Fruit fly (Drosophila melanogaster): ENCODE measurements around the gene CG3226.

Gene CG3226

dm6 chrX:6654198-6654831 lies at the start of gene CG3226, which contains the start of gene Cdc7 (continued):
- no peak for TF ChIP-seq CG17612 (GFP tag; IDR thresholded peaks at IDR 0.05)
- peak; percentile 45; the same call in 1 of the 2 replicates for TF ChIP-seq al (GFP tag; IDR thresholded peaks at IDR 0.05)
- peak; percentile 19; the same call in 1 of the 2 replicates for TF ChIP-seq ssp (GFP tag; IDR thresholded peaks at IDR 0.05)
- peak; percentile 38 for TF ChIP-seq pb (GFP tag; optimal IDR thresholded peaks at IDR 0.05)
- peak; percentile 58 for TF ChIP-seq pho (GFP tag; optimal IDR thresholded peaks at IDR 0.05)
- TF ChIP-seq eve (GFP tag; optimal IDR thresholded peaks at IDR 0.05) = no peak
- peak; percentile 63; the same call in 1 of the 2 replicates for TF ChIP-seq hbn (GFP tag; IDR thresholded peaks at IDR 0.05; ENCODE audit: partially characterized antibody)
- TF ChIP-seq lab (GFP tag; optimal IDR thresholded peaks at IDR 0.05) = peak; percentile 90
- TF ChIP-seq CG10959 (GFP tag; IDR thresholded peaks at IDR 0.05) = no peak
- no peak for TF ChIP-seq pros (GFP tag; optimal IDR thresholded peaks at IDR 0.05)
- no peak for TF ChIP-seq chn (GFP tag; optimal IDR thresholded peaks at IDR 0.05)
- TF ChIP-seq PHDP (tag; optimal IDR thresholded peaks at IDR 0.05) = peak; percentile 78
- TF ChIP-seq scrt (GFP tag; optimal IDR thresholded peaks at IDR 0.05) = peak; percentile 65
- TF ChIP-seq Hr39 (optimal IDR thresholded peaks at IDR 0.05) = no peak
- peak; percentile 2 for TF ChIP-seq CG7786 (GFP tag; optimal IDR thresholded peaks at IDR 0.05)
- peak; percentile 25 for TF ChIP-seq CG12236 (GFP tag; optimal IDR thresholded peaks at IDR 0.05)
- no peak for TF ChIP-seq jigr1 (GFP tag; IDR thresholded peaks at IDR 0.05)
- peak; percentile 45; the same call in 2 of the 3 replicates for TF ChIP-seq CG34224 (GFP tag; IDR thresholded peaks at IDR 0.05; ENCODE audit: partially characterized antibody)
- peak; percentile 40 for TF ChIP-seq Hey (tag; optimal IDR thresholded peaks at IDR 0.05)
- TF ChIP-seq CG15696 (tag; optimal IDR thresholded peaks at IDR 0.05) = peak; percentile 10
- TF ChIP-seq MTF-1 (GFP tag; optimal IDR thresholded peaks at IDR 0.05; ENCODE audit: borderline replicate concordance) = peak; percentile 2
- peak; percentile 69 for TF ChIP-seq grn (GFP tag; optimal IDR thresholded peaks at IDR 0.05)
- no peak for TF ChIP-seq CG31388 (GFP tag; optimal IDR thresholded peaks at IDR 0.05)
- TF ChIP-seq br (optimal IDR thresholded peaks at IDR 0.05) = no peak
- peak; percentile 39; the same call in 1 of the 2 replicates for TF ChIP-seq slbo (GFP tag; IDR thresholded peaks at IDR 0.05)
- peak; percentile 43 for TF ChIP-seq zf30C (GFP tag; optimal IDR thresholded peaks at IDR 0.05)
- TF ChIP-seq dimm (GFP tag; IDR thresholded peaks at IDR 0.05) = no peak
- TF ChIP-seq CG17328 (GFP tag; IDR thresholded peaks at IDR 0.05) = peak; percentile 47; the same call in 1 of the 2 replicates
- TF ChIP-seq Abd-B (GFP tag; optimal IDR thresholded peaks at IDR 0.05) = no peak
- peak; percentile 73 for TF ChIP-seq CG1603 (tag; optimal IDR thresholded peaks at IDR 0.05)
- no peak for TF ChIP-seq Oaz (GFP tag; IDR thresholded peaks at IDR 0.05)
- TF ChIP-seq CG4328 (GFP tag; optimal IDR thresholded peaks at IDR 0.05) = peak; percentile 81
- TF ChIP-seq BEAF-32 (GFP tag; optimal IDR thresholded peaks at IDR 0.05) = peak; percentile 75
- TF ChIP-seq salm (tag; optimal IDR thresholded peaks at IDR 0.05) = peak; percentile 62
- TF ChIP-seq Jarid2 (GFP tag; optimal IDR thresholded peaks at IDR 0.05) = peak; percentile 69
- no peak for TF ChIP-seq CG11093 (GFP tag; IDR thresholded peaks at IDR 0.05)
- no peak for TF ChIP-seq psq (GFP tag; optimal IDR thresholded peaks at IDR 0.05)
- no peak for TF ChIP-seq CG7963 (GFP tag; IDR thresholded peaks at IDR 0.05; ENCODE audit: partially characterized antibody)
- peak; percentile 23 for TF ChIP-seq zen (tag; optimal IDR thresholded peaks at IDR 0.05)
- no peak for TF ChIP-seq CG15073 (GFP tag; optimal IDR thresholded peaks at IDR 0.05)
- no peak for TF ChIP-seq Ravus (GFP tag; IDR thresholded peaks at IDR 0.05)
- no peak for TF ChIP-seq sim (GFP tag; IDR thresholded peaks at IDR 0.05)
- TF ChIP-seq CG15269 (tag; optimal IDR thresholded peaks at IDR 0.05) = peak; percentile 73
- peak; percentile 67 for TF ChIP-seq dmrt99B (tag; optimal IDR thresholded peaks at IDR 0.05)
- peak; percentile 57 for TF ChIP-seq CG10274 (GFP tag; optimal IDR thresholded peaks at IDR 0.05)
- peak; percentile 23 for TF ChIP-seq lbe (GFP tag; optimal IDR thresholded peaks at IDR 0.05)
- TF ChIP-seq Ets65A (GFP tag) = peak; percentile 93
- TF ChIP-seq kay (GFP tag; optimal IDR thresholded peaks at IDR 0.05) = no peak
- TF ChIP-seq odd (GFP tag; optimal IDR thresholded peaks at IDR 0.05) = peak; percentile 75
- peak; percentile 66 for TF ChIP-seq unc-4 (GFP tag; IDR thresholded peaks at IDR 0.05; ENCODE audit: partially characterized antibody)

All from whole organism, embryonic.